Fruit fly (Drosophila melanogaster) whole organism, adult: ENCODE data around the gene Hipk.

Experiments
- CG11617 ChIP-seq: fragments of 200-800 bp; sonication (Bioruptor generic); optimal IDR thresholded peaks from 2 replicates; lab custom pipeline; 2017; ENCODE audit warnings: mild to moderate bottlenecking, missing biosample characterization, missing genetic modification reagents, missing genetic modification characterization
- CG7101 ChIP-seq: fragments of 200-800 bp; sonication (Bioruptor generic); optimal IDR thresholded peaks from 2 replicates; lab custom pipeline; 2018; ENCODE audit warnings: missing biosample characterization, mild to moderate bottlenecking, missing genetic modification characterization, moderate library complexity
- Clk ChIP-seq: fragments of 200-800 bp; sonication (Bioruptor generic); optimal IDR thresholded peaks from 2 replicates; lab custom pipeline; 2017; ENCODE audit warnings: missing biosample characterization, missing genetic modification characterization
- Hr96 ChIP-seq: fragments of 200-800 bp; sonication (Bioruptor generic); optimal IDR thresholded peaks from 2 replicates; lab custom pipeline; 2016; ENCODE audit warnings: missing biosample characterization, missing genetic modification characterization
- Mnt ChIP-seq: fragments of 200-800 bp; sonication (Bioruptor generic); optimal IDR thresholded peaks from 2 replicates; lab custom pipeline; 2016; ENCODE audit warnings: missing biosample characterization, mild to moderate bottlenecking, missing genetic modification characterization
- cic ChIP-seq: fragments of 200-800 bp; sonication (Bioruptor generic); optimal IDR thresholded peaks from 2 replicates; lab custom pipeline; 2017; ENCODE audit warnings: missing biosample characterization, mild to moderate bottlenecking, missing genetic modification characterization, moderate library complexity
- kay ChIP-seq: fragments of 200-800 bp; sonication (Bioruptor generic); peaks from one replicate; lab custom pipeline; 2016; ENCODE audit warnings: missing biosample characterization, missing genetic modification characterization, borderline replicate concordance
- pad ChIP-seq: fragments of 200-800 bp; sonication (Bioruptor generic); optimal IDR thresholded peaks from 3 replicates; lab custom pipeline; 2017; ENCODE audit warnings: missing biosample characterization, missing genetic modification characterization, mild to moderate bottlenecking, moderate library complexity, missing genetic modification reagents
- tj ChIP-seq: fragments of 200-800 bp; sonication (Bioruptor generic); optimal IDR thresholded peaks from 3 replicates; lab custom pipeline; 2017; ENCODE audit warnings: missing biosample characterization, mild to moderate bottlenecking, missing genetic modification characterization, moderate library complexity

- TF ChIP-seq kay (GFP tag; lab: Kevin White, UChicago) = no peak
- no peak for TF ChIP-seq Clk (GFP tag; lab: Kevin White, UChicago)
- no peak for TF ChIP-seq Hr96 (GFP tag; lab: Kevin White, UChicago)
- TF ChIP-seq CG11617 (GFP tag; lab: Kevin White, UChicago) = no peak
- TF ChIP-seq pad (GFP tag; lab: Kevin White, UChicago) = no peak
- TF ChIP-seq cic = no peak
- no peak for TF ChIP-seq tj
- no peak for TF ChIP-seq Mnt (GFP tag; lab: Kevin White, UChicago)
- TF ChIP-seq CG7101 (tag; lab: Kevin White, UChicago) = no peak
Measured at dm6 chr3L:621097-621967, 78.5 kb downstream of the Hipk start.
